Worm (Caenorhabditis elegans) whole organism, late embryonic: Measurements from ENCODE around the gene Y27F2A.6.

Experiments
- F13H6.1 ChIP-seq: sonication (generic microtip); optimal IDR thresholded peaks from 2 replicates; lab custom pipeline; 2016; ENCODE audit warnings: missing genetic modification characterization, missing compliant biosample characterization
- K09A11.1 ChIP-seq: sonication (generic microtip); optimal IDR thresholded peaks from 2 replicates; lab custom pipeline; 2017; ENCODE audit warnings: antibody characterized with exemption, mild to moderate bottlenecking, missing genetic modification characterization, missing compliant biosample characterization; ENCODE audit not compliant: insufficient read depth
- ama-1 ChIP-seq: fragments of 150-350 bp; optimal IDR thresholded peaks from 2 replicates; lab custom pipeline; 2014
- ceh-14 ChIP-seq: sonication (generic microtip); optimal IDR thresholded peaks from 2 replicates; lab custom pipeline; 2016; ENCODE audit warnings: missing genotype, missing genetic modification characterization, missing compliant biosample characterization
- dmd-4 ChIP-seq: sonication (generic microtip); optimal IDR thresholded peaks from 2 replicates; lab custom pipeline; 2016; ENCODE audit warnings: borderline replicate concordance, missing genetic modification characterization, missing compliant biosample characterization
- dve-1 ChIP-seq: sonication (generic microtip); optimal IDR thresholded peaks from 2 replicates; lab custom pipeline; 2017; ENCODE audit warnings: antibody characterized with exemption, mild to moderate bottlenecking, missing genetic modification characterization, missing compliant biosample characterization
- elt-2 ChIP-seq: sonication (generic microtip); optimal IDR thresholded peaks from 2 replicates; lab custom pipeline; 2016; ENCODE audit warnings: missing genetic modification reagents, missing genetic modification characterization, missing compliant biosample characterization
- fkh-10 ChIP-seq: fragments of 150-350 bp; optimal IDR thresholded peaks from 2 replicates; lab custom pipeline; 2014; ENCODE audit warnings: missing biosample characterization, missing genetic modification reagents, missing genetic modification characterization
- nhr-11 ChIP-seq: fragments of 150-350 bp; optimal IDR thresholded peaks from 2 replicates; lab custom pipeline; 2014; ENCODE audit warnings: missing biosample characterization, missing genetic modification characterization
- pha-2 ChIP-seq: sonication (generic microtip); optimal IDR thresholded peaks from 2 replicates; lab custom pipeline; 2017; ENCODE audit warnings: mild to moderate bottlenecking, missing genetic modification characterization, missing compliant biosample characterization
- tbx-2 ChIP-seq: sonication (generic microtip); optimal IDR thresholded peaks from 2 replicates; lab custom pipeline; 2016; ENCODE audit warnings: missing genetic modification characterization, missing compliant biosample characterization
- ttx-3 ChIP-seq: sonication (generic microtip); optimal IDR thresholded peaks from 2 replicates; lab custom pipeline; 2016; ENCODE audit warnings: missing genetic modification reagents, missing genetic modification characterization, missing compliant biosample characterization
- unc-55 ChIP-seq: sonication (generic microtip); optimal IDR thresholded peaks from 2 replicates; lab custom pipeline; 2017; ENCODE audit warnings: missing biosample characterization, missing genetic modification reagents, missing genetic modification characterization

DNA sequence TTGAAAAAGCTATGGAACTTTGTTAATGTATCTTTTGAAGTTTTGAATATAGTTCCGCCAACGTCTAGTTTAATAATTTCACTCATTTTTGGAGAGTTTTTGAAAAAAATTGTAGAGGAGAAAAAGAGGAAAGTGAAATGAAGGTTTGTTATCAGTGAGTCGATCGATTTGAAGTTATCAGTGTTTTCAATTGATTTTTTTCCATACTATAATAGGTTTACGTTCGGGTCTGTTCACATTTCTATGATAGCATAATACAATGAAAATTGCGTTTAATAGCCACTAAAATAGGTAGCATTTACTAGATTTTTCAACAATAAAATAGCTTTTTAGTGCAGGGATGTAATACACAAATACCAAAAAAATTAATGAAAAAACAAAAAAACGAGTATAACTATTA is 42.0 kb upstream of the Y27F2A.6 start, which contains the start of gene ZC239.16:
- TF ChIP-seq unc-55 (GFP tag; lab: Kevin White, UChicago) (no peak), ceh-14 (tag; lab: Kevin White, UChicago) (no peak), F13H6.1 (tag; lab: Kevin White, UChicago) (no peak), dve-1 (tag; lab: Kevin White, UChicago) (no peak), pha-2 (tag; lab: Kevin White, UChicago) (no peak), nhr-11 (tag; lab: Kevin White, UChicago) (no peak), ama-1 (lab: Kevin White, UChicago) (no peak), K09A11.1 (tag; lab: Kevin White, UChicago) (no peak), elt-2 (tag; lab: Kevin White, UChicago) (no peak), tbx-2 (tag; lab: Kevin White, UChicago) (no peak), fkh-10 (GFP tag; lab: Kevin White, UChicago) (no peak), dmd-4 (tag; lab: Kevin White, UChicago) (no peak), ttx-3 (no peak)
